Fruit fly (Drosophila melanogaster) whole organism, adult: Measurements from ENCODE around the gene CG11656.

Experiments
- CG11617 ChIP-seq: fragments of 200-800 bp; sonication (Bioruptor generic); optimal IDR thresholded peaks from 2 replicates; lab custom pipeline; 2017; ENCODE audit warnings: mild to moderate bottlenecking, missing biosample characterization, missing genetic modification reagents, missing genetic modification characterization
- CG12768 ChIP-seq: fragments of 200-800 bp; sonication (Bioruptor generic); optimal IDR thresholded peaks from 2 replicates; lab custom pipeline; 2017; ENCODE audit warnings: missing biosample characterization, missing genetic modification characterization, mild to moderate bottlenecking, moderate library complexity, missing genetic modification reagents
- CG14711 ChIP-seq: fragments of 200-800 bp; sonication (Bioruptor generic); optimal IDR thresholded peaks from 2 replicates; lab custom pipeline; 2018; ENCODE audit warnings: missing biosample characterization, mild to moderate bottlenecking, missing genetic modification characterization, moderate library complexity
- CG1620 ChIP-seq: fragments of 200-800 bp; sonication (Bioruptor generic); optimal IDR thresholded peaks from 2 replicates; lab custom pipeline; 2016; ENCODE audit warnings: missing biosample characterization, missing genetic modification characterization
- CG33017 ChIP-seq: fragments of 200-800 bp; sonication (Bioruptor generic); optimal IDR thresholded peaks from 2 replicates; lab custom pipeline; 2018; ENCODE audit warnings: missing biosample characterization, mild to moderate bottlenecking, missing genetic modification characterization, moderate library complexity
- CG5204 ChIP-seq: fragments of 200-800 bp; sonication (Bioruptor generic); optimal IDR thresholded peaks from 2 replicates; lab custom pipeline; 2016; ENCODE audit warnings: missing biosample characterization, missing genetic modification characterization
- CG7045 ChIP-seq: fragments of 200-800 bp; sonication (Bioruptor generic); optimal IDR thresholded peaks from 2 replicates; lab custom pipeline; 2017; ENCODE audit warnings: missing biosample characterization, mild to moderate bottlenecking, missing genetic modification characterization
- CG7101 ChIP-seq: fragments of 200-800 bp; sonication (Bioruptor generic); optimal IDR thresholded peaks from 2 replicates; lab custom pipeline; 2018; ENCODE audit warnings: missing biosample characterization, mild to moderate bottlenecking, missing genetic modification characterization, moderate library complexity
- Clk ChIP-seq: fragments of 200-800 bp; sonication (Bioruptor generic); optimal IDR thresholded peaks from 2 replicates; lab custom pipeline; 2017; ENCODE audit warnings: missing biosample characterization, missing genetic modification characterization
- Crg-1 ChIP-seq: fragments of 200-800 bp; sonication (Bioruptor generic); optimal IDR thresholded peaks from 2 replicates; lab custom pipeline; 2016; ENCODE audit warnings: missing biosample characterization, missing genetic modification characterization
- Hr96 ChIP-seq: fragments of 200-800 bp; sonication (Bioruptor generic); optimal IDR thresholded peaks from 2 replicates; lab custom pipeline; 2016; ENCODE audit warnings: missing biosample characterization, missing genetic modification characterization
- Mnt ChIP-seq: fragments of 200-800 bp; sonication (Bioruptor generic); optimal IDR thresholded peaks from 2 replicates; lab custom pipeline; 2016; ENCODE audit warnings: missing biosample characterization, mild to moderate bottlenecking, missing genetic modification characterization
- bab1 ChIP-seq: fragments of 200-800 bp; sonication (Bioruptor generic); optimal IDR thresholded peaks from 3 replicates; lab custom pipeline; 2019; ENCODE audit warnings: missing biosample characterization, mild to moderate bottlenecking, missing genetic modification characterization, moderate library complexity
- cic ChIP-seq: fragments of 200-800 bp; sonication (Bioruptor generic); optimal IDR thresholded peaks from 2 replicates; lab custom pipeline; 2017; ENCODE audit warnings: missing biosample characterization, mild to moderate bottlenecking, missing genetic modification characterization, moderate library complexity
- cnc ChIP-seq, 2 experiments: fragments of >200 bp; optimal IDR thresholded peaks; 2 replicates each; lab custom pipeline; 2017
- kay ChIP-seq: fragments of 200-800 bp; sonication (Bioruptor generic); peaks from one replicate; lab custom pipeline; 2016; ENCODE audit warnings: missing biosample characterization, missing genetic modification characterization, borderline replicate concordance
- ovo ChIP-seq: fragments of 200-800 bp; sonication (Bioruptor generic); optimal IDR thresholded peaks from 2 replicates; lab custom pipeline; 2016; ENCODE audit warnings: missing biosample characterization, missing genetic modification characterization
- pad ChIP-seq: fragments of 200-800 bp; sonication (Bioruptor generic); optimal IDR thresholded peaks from 3 replicates; lab custom pipeline; 2017; ENCODE audit warnings: missing biosample characterization, missing genetic modification characterization, mild to moderate bottlenecking, moderate library complexity, missing genetic modification reagents
- tj ChIP-seq: fragments of 200-800 bp; sonication (Bioruptor generic); optimal IDR thresholded peaks from 3 replicates; lab custom pipeline; 2017; ENCODE audit warnings: missing biosample characterization, mild to moderate bottlenecking, missing genetic modification characterization, moderate library complexity
- toe ChIP-seq: fragments of 200-800 bp; sonication (Bioruptor generic); optimal IDR thresholded peaks from 2 replicates; lab custom pipeline; 2016; ENCODE audit warnings: missing biosample characterization, missing genetic modification characterization

The CG11656 gene

dm6 chr3R:13042258-13043032 is 32.8 kb downstream of the CG11656 start, which contains the start of gene snk:
snk (minus strand) TSS chr3R:13042770.
- TF ChIP-seq pad (GFP tag; lab: Kevin White, UChicago) (peak; percentile 63), CG7045 (GFP tag; lab: Kevin White, UChicago) (no peak), ovo (peak; percentile 20)

dm6 chr3R:13043857-13044256 is 34.2 kb downstream of the CG11656 start, which contains the start of gene CG45122:
CG45122 (plus strand) TSS chr3R:13044157.
- TF ChIP-seq tj, result no peak
- no peak for TF ChIP-seq cnc (optimal IDR thresholded peaks at IDR 0.05; lab: Kevin White, UChicago)
- TF ChIP-seq ovo, result no peak
- TF ChIP-seq CG14711 (tag; lab: Kevin White, UChicago), result no peak
- TF ChIP-seq Clk (GFP tag; lab: Kevin White, UChicago), result no peak
- no peak for TF ChIP-seq CG33017 (tag; lab: Kevin White, UChicago)
- TF ChIP-seq Mnt (GFP tag; lab: Kevin White, UChicago), result no peak
- TF ChIP-seq Hr96 (GFP tag; lab: Kevin White, UChicago), result no peak
- no peak for TF ChIP-seq pad (GFP tag; lab: Kevin White, UChicago)
- no peak for TF ChIP-seq CG5204 (GFP tag; lab: Kevin White, UChicago)
- no peak for TF ChIP-seq Crg-1 (GFP tag; lab: Kevin White, UChicago)
- no peak for TF ChIP-seq kay
- no peak for TF ChIP-seq CG11617
- no peak for TF ChIP-seq CG12768 (GFP tag; lab: Kevin White, UChicago)
- TF ChIP-seq toe (GFP tag; lab: Kevin White, UChicago), result no peak
- TF ChIP-seq CG1620 (GFP tag; lab: Kevin White, UChicago), result no peak
- no peak for TF ChIP-seq CG7045 (GFP tag; lab: Kevin White, UChicago)
- TF ChIP-seq cic (GFP tag; lab: Kevin White, UChicago), result no peak
- no peak for TF ChIP-seq bab1 (GFP tag; lab: Kevin White, UChicago)
- TF ChIP-seq CG7101 (tag; lab: Kevin White, UChicago), result no peak

dm6 chr3R:13044459-13044858 is 34.8 kb downstream of the CG11656 start, which contains the start of gene Hsc70-2:
Hsc70-2 (plus strand) TSS chr3R:13044759.
- TF ChIP-seq pad (GFP tag; lab: Kevin White, UChicago) (no peak), CG33017 (tag; lab: Kevin White, UChicago) (no peak), Clk (GFP tag; lab: Kevin White, UChicago) (no peak), Crg-1 (GFP tag; lab: Kevin White, UChicago) (no peak), CG14711 (tag; lab: Kevin White, UChicago) (no peak)

- no peak for TF ChIP-seq CG14711 (tag; lab: Kevin White, UChicago)
- TF ChIP-seq CG33017 (tag; lab: Kevin White, UChicago), result no peak
- no peak for TF ChIP-seq toe (GFP tag; lab: Kevin White, UChicago)
- TF ChIP-seq ovo, result no peak
These were observed 37.7 kb downstream of the CG11656 start, which contains the start of gene CG31157 for dm6 chr3R:13047431-13047830. CG31157 (plus strand) TSS chr3R:13047731.

- peak; percentile 29 for TF ChIP-seq CG7101 (tag; lab: Kevin White, UChicago)
- TF ChIP-seq cic (GFP tag; lab: Kevin White, UChicago), result peak; percentile 52
- TF ChIP-seq CG5204 (GFP tag; lab: Kevin White, UChicago), result no peak
- TF ChIP-seq CG12768 (GFP tag; lab: Kevin White, UChicago), result peak; percentile 10
- TF ChIP-seq Crg-1 (GFP tag; lab: Kevin White, UChicago), result no peak
- TF ChIP-seq cnc (optimal IDR thresholded peaks at IDR 0.05; lab: Kevin White, UChicago), result no peak
- no peak for TF ChIP-seq CG11617
- peak; percentile 93 for TF ChIP-seq bab1 (GFP tag; lab: Kevin White, UChicago)
- peak; percentile 3 for TF ChIP-seq CG7045 (GFP tag; lab: Kevin White, UChicago)
- no peak for TF ChIP-seq Hr96 (GFP tag; lab: Kevin White, UChicago)
- peak; percentile 33 for TF ChIP-seq CG33017 (tag; lab: Kevin White, UChicago)
- no peak for TF ChIP-seq tj
- TF ChIP-seq Mnt (GFP tag; lab: Kevin White, UChicago), result peak; percentile 80
- no peak for TF ChIP-seq toe (GFP tag; lab: Kevin White, UChicago)
- TF ChIP-seq CG1620 (GFP tag; lab: Kevin White, UChicago), result peak; percentile 16
- no peak for TF ChIP-seq Clk (GFP tag; lab: Kevin White, UChicago)
- peak; percentile 37 for TF ChIP-seq ovo
- no peak for TF ChIP-seq pad (GFP tag; lab: Kevin White, UChicago)
- no peak for TF ChIP-seq kay
- TF ChIP-seq CG14711 (tag; lab: Kevin White, UChicago), result peak; percentile 12
These were observed 41.6 kb downstream of the CG11656 start, which contains the start of gene CG7966 for dm6 chr3R:13051298-13051723. CG7966 (minus strand) TSS chr3R:13051453.

- TF ChIP-seq pad (GFP tag; lab: Kevin White, UChicago) (peak; percentile 2), tj (peak; percentile 1), CG14711 (tag; lab: Kevin White, UChicago) (peak; percentile 34), CG5204 (GFP tag; lab: Kevin White, UChicago) (no peak), Mnt (GFP tag; lab: Kevin White, UChicago) (peak; percentile 11), Crg-1 (GFP tag; lab: Kevin White, UChicago) (peak; percentile 28), CG7045 (GFP tag; lab: Kevin White, UChicago) (no peak), CG12768 (GFP tag; lab: Kevin White, UChicago) (no peak), cnc (optimal IDR thresholded peaks at IDR 0.05; lab: Kevin White, UChicago) (no peak), bab1 (GFP tag; lab: Kevin White, UChicago) (peak; percentile 78), CG7101 (tag; lab: Kevin White, UChicago) (no peak)
These were observed 42.4 kb downstream of the CG11656 start, which contains the start of gene pic for dm6 chr3R:13051942-13052693. pic (plus strand) TSS chr3R:13052245.
